Worm (Caenorhabditis elegans) whole organism, early embryonic: Measurements from ENCODE around the gene C50B6.9.

ENCODE experiments used
- B0310.2 ChIP-seq: sonication (generic microtip); optimal IDR thresholded peaks from 2 replicates; lab custom pipeline; 2016; ENCODE audit warnings: mild to moderate bottlenecking, missing genetic modification characterization, missing compliant biosample characterization
- F13C5.2 ChIP-seq: sonication (generic microtip); optimal IDR thresholded peaks from 2 replicates; lab custom pipeline; 2017; ENCODE audit warnings: mild to moderate bottlenecking, missing genetic modification characterization, inconsistent platforms, missing compliant biosample characterization
- aly-1 ChIP-seq: sonication (generic microtip); optimal IDR thresholded peaks from 2 replicates; lab custom pipeline; 2016; ENCODE audit warnings: missing genetic modification characterization, missing compliant biosample characterization
- ama-1 ChIP-seq: fragments of 150-350 bp; optimal IDR thresholded peaks from 2 replicates; lab custom pipeline; 2014
- ceh-13 ChIP-seq: fragments of 200-800 bp; sonication (Bioruptor generic); optimal IDR thresholded peaks from 2 replicates; lab custom pipeline; 2018; ENCODE audit warnings: mild to moderate bottlenecking, missing genetic modification characterization, missing compliant biosample characterization
- ceh-36 ChIP-seq: sonication (generic microtip); optimal IDR thresholded peaks from 2 replicates; lab custom pipeline; 2016; ENCODE audit warnings: missing genetic modification characterization, inconsistent platforms, missing compliant biosample characterization
- ets-7 ChIP-seq: sonication (generic microtip); optimal IDR thresholded peaks from 2 replicates; lab custom pipeline; 2016; ENCODE audit warnings: missing genotype, missing genetic modification characterization, missing compliant biosample characterization
- flt-1 ChIP-seq: fragments of 200-800 bp; sonication (Bioruptor generic); IDR thresholded peaks from 2 replicates; pipeline ENCODE4 v1.3.6; 2022; ENCODE audit warnings: missing genetic modification characterization, missing compliant biosample characterization
- hmbx-1 ChIP-seq: sonication (generic microtip); optimal IDR thresholded peaks from 2 replicates; lab custom pipeline; 2016; ENCODE audit warnings: mild to moderate bottlenecking, missing genetic modification characterization, missing compliant biosample characterization
- hmg-4 ChIP-seq: fragments of 200-800 bp; sonication (Bioruptor generic); optimal IDR thresholded peaks from 2 replicates; lab custom pipeline; 2018; ENCODE audit warnings: mild to moderate bottlenecking, missing genetic modification characterization, missing compliant biosample characterization
- hnd-1 ChIP-seq: sonication (generic microtip); optimal IDR thresholded peaks from 2 replicates; lab custom pipeline; 2016; ENCODE audit warnings: missing genetic modification characterization, missing compliant biosample characterization
- pes-1 ChIP-seq: fragments of 200-800 bp; sonication (Bioruptor generic); IDR thresholded peaks from 2 replicates; pipeline ENCODE4 v1.3.6; 2022; ENCODE audit warnings: missing genetic modification reagents, missing genetic modification characterization, missing compliant biosample characterization
- scrt-1 ChIP-seq: fragments of 200-800 bp; sonication (Bioruptor generic); IDR thresholded peaks from 2 replicates; pipeline ENCODE4 v1.3.6; 2022; ENCODE audit warnings: missing genetic modification characterization, missing compliant biosample characterization
- sea-1 ChIP-seq: fragments of 200-800 bp; sonication (Bioruptor generic); conservative IDR thresholded peaks from 2 replicates; pipeline ENCODE4 v1.3.6; 2022; ENCODE audit warnings: missing genetic modification characterization, missing compliant biosample characterization
- tbx-11 ChIP-seq: fragments of 200-800 bp; sonication (Bioruptor generic); IDR thresholded peaks from 2 replicates; pipeline ENCODE4 v1.3.6; 2022; ENCODE audit warnings: missing genetic modification characterization, missing compliant biosample characterization
- tbx-37 ChIP-seq: fragments of 200-800 bp; sonication (Bioruptor generic); conservative IDR thresholded peaks from 2 replicates; pipeline ENCODE4 v1.3.6; 2022; ENCODE audit warnings: missing genetic modification reagents, missing genetic modification characterization, missing compliant biosample characterization
- tra-4 ChIP-seq: sonication (generic microtip); optimal IDR thresholded peaks from 2 replicates; lab custom pipeline; 2017; ENCODE audit warnings: missing genetic modification characterization, missing compliant biosample characterization

Gene C50B6.9

DNA sequence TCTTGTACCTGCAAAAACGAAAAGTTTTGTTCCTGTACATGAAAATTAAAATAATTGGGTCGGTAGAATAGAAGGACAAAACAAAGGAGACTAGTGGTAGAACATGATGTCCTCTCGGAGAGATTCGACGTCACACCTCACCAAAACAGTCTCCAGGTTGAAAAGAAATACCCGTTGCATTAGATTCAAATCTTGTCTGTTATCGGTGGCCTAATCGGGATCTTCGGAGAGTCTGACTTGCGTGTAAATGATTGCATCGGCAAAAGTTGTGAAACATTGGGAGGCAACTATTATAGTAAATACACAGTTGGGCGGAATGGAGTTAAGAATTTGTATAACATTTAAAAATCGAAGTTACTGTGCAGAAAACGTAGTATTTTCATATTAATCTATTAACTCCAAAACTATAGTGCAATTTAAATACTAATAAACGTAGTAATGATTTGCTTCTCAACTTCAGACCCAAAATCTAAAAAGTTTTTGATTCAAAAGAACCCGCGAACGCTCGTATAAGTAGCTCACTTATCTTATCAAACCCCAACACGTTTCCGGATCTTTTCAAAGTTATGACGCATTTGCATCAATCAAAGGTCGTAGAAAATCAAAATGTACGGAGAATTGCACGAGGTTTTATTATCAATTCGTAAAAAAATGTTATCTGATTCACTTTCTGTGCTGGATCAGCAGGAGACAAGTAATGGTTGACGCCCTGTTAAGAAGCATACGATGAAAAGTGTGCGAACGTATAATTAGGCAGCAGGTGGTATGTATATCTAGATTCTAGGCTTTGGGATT lies 2.6 kb upstream of the C50B6.9 start, which contains the start of gene nhr-168:
TSS of gene nhr-168 (minus strand) at position 486 of the 795 bp plus-strand sequence.
- TF ChIP-seq hmbx-1 (no peak), scrt-1 (GFP tag; lab: Robert Waterston, UW) (no peak), pes-1 (GFP tag; lab: Robert Waterston, UW) (no peak), hnd-1 (tag; lab: Kevin White, UChicago) (no peak), F13C5.2 (tag; lab: Kevin White, UChicago) (no peak), ets-7 (tag; lab: Kevin White, UChicago) (no peak), tbx-11 (GFP tag; lab: Robert Waterston, UW) (no peak), sea-1 (GFP tag; lab: Robert Waterston, UW) (no peak), flt-1 (no peak), hmg-4 (GFP tag; lab: Kevin White, UChicago) (no peak), ceh-13 (GFP tag; lab: Kevin White, UChicago) (no peak), tra-4 (tag; lab: Kevin White, UChicago) (no peak), aly-1 (tag; lab: Kevin White, UChicago) (no peak), ceh-36 (tag; lab: Kevin White, UChicago) (no peak), tbx-37 (GFP tag; lab: Robert Waterston, UW) (no peak)

DNA sequence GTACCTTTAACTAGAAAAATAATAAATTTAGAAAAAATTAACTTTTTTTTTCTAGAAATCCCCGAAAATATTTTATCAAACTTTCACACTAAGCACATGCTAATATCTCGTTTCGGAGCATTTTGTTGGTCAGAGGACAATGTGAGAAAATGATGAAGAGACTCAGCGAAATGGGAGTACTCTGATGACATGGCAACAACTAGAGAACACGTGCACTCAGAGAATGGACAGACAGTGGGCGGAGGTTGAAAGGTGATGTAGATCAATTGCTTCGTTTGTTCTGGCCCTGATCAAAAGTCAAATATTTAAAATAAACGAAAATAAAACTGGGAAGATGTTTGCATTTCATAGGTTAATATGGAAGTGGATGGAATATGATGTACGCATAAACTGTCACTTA lies 1.7 kb upstream of the C50B6.9 start:
- no peak for TF ChIP-seq flt-1
- no peak for TF ChIP-seq F13C5.2 (tag; lab: Kevin White, UChicago)
- TF ChIP-seq B0310.2 (tag; lab: Kevin White, UChicago): no peak
- TF ChIP-seq hmg-4 (GFP tag; lab: Kevin White, UChicago): no peak
- TF ChIP-seq ets-7 (tag; lab: Kevin White, UChicago): no peak
- TF ChIP-seq aly-1 (tag; lab: Kevin White, UChicago): no peak
- no peak for TF ChIP-seq tbx-37 (GFP tag; lab: Robert Waterston, UW)
- no peak for TF ChIP-seq ceh-13 (GFP tag; lab: Kevin White, UChicago)
- no peak for TF ChIP-seq sea-1 (GFP tag; lab: Robert Waterston, UW)
- TF ChIP-seq tbx-11 (GFP tag; lab: Robert Waterston, UW): no peak
- no peak for TF ChIP-seq pes-1 (GFP tag; lab: Robert Waterston, UW)

DNA sequence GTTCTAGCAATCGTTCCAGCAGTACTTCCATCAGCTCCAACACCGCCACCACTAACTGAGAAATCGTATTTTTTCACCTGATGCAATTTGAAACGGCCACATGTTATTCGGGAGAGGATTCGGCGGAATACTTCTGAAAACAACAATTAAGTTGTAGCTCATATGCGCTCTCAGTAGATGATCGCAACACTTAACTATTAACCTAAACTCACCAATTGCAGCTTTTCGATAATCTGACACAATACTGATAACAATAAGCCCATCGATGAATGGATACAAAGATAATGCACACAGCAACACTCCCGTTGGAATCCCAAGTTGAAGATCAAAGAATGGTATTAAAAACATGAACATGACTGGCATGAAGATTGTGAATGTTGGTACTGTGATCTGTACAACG lies 1.9 kb downstream of the C50B6.9 start:
- TF ChIP-seq hmg-4 (GFP tag; lab: Kevin White, UChicago) (no peak), pes-1 (GFP tag; lab: Robert Waterston, UW) (no peak), ama-1 (lab: Kevin White, UChicago) (no peak), hmbx-1 (no peak), ceh-13 (GFP tag; lab: Kevin White, UChicago) (no peak), scrt-1 (GFP tag; lab: Robert Waterston, UW) (no peak), tbx-37 (GFP tag; lab: Robert Waterston, UW) (no peak), hnd-1 (tag; lab: Kevin White, UChicago) (no peak)

DNA sequence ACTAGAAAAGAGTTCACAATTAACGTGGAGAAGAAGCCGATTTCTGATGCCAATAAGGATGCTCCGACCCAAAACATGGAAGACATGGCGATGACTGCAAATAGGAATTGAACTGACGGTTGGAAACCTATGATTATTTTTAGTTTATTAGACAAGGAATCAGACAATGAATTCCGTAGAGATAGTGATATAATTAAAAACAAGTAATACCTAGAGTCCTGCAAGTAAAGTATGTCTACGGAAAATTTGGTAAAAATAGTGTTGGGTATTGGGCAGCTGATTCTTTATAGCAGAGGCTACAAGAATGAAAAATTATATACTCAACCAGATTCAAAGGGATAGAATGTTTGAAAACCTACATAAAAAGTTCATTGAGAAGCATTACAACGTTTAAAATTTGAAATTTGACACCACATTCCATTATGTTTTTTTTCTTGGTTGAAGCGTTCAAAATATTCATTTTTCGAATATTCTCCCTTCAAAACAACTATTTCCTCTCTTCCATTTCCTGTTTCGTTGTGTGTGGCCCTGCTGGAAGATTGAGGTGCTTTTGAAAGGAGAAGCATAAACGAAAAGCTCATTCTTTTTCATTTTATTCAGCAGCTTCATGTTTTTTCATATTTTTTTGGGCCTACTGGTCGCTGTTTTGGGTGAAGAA lies 3.6 kb downstream of the C50B6.9 start, which contains the start of the genes str-4 and lgc-48:
TSS of gene str-4 (minus strand) at position 101 of the 658 bp plus-strand sequence.
TSS of gene lgc-48 (plus strand) at position 608 of the 658 bp plus-strand sequence.
- TF ChIP-seq ets-7 (tag; lab: Kevin White, UChicago): no peak
- TF ChIP-seq ceh-36 (tag; lab: Kevin White, UChicago): no peak
- no peak for TF ChIP-seq flt-1
- no peak for TF ChIP-seq hmg-4 (GFP tag; lab: Kevin White, UChicago)
- no peak for TF ChIP-seq B0310.2 (tag; lab: Kevin White, UChicago)
- no peak for TF ChIP-seq tra-4 (tag; lab: Kevin White, UChicago)
- TF ChIP-seq scrt-1 (GFP tag; lab: Robert Waterston, UW): no peak
- no peak for TF ChIP-seq hmbx-1

DNA sequence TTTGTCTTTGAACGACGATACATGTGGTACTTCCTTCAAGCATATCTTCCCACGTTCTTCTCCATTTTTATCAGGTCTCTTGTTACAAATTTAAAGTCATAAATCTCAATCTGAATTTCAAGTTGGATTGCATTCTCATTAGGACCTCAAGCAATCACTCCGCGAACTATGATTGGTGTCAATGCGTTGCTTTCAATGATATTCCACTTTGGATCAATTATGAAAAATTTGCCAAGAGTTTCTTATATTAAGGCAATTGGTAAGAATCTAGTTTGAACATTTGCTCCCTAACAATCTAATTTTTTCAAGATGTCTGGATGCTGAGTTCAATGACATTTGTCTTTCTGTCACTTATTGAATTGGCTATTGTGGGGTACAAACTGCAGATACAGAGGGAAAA lies 6.1 kb downstream of the C50B6.9 start:
- TF ChIP-seq ets-7 (tag; lab: Kevin White, UChicago) (no peak), hnd-1 (tag; lab: Kevin White, UChicago) (no peak), hmbx-1 (no peak), tbx-11 (GFP tag; lab: Robert Waterston, UW) (no peak), F13C5.2 (tag; lab: Kevin White, UChicago) (no peak), hmg-4 (GFP tag; lab: Kevin White, UChicago) (no peak), pes-1 (GFP tag; lab: Robert Waterston, UW) (no peak), B0310.2 (tag; lab: Kevin White, UChicago) (no peak), ama-1 (lab: Kevin White, UChicago) (no peak), ceh-13 (GFP tag; lab: Kevin White, UChicago) (no peak), scrt-1 (GFP tag; lab: Robert Waterston, UW) (no peak), sea-1 (GFP tag; lab: Robert Waterston, UW) (no peak), flt-1 (no peak), aly-1 (tag; lab: Kevin White, UChicago) (no peak), ceh-36 (tag; lab: Kevin White, UChicago) (no peak), tbx-37 (GFP tag; lab: Robert Waterston, UW) (no peak), tra-4 (tag; lab: Kevin White, UChicago) (no peak)

DNA sequence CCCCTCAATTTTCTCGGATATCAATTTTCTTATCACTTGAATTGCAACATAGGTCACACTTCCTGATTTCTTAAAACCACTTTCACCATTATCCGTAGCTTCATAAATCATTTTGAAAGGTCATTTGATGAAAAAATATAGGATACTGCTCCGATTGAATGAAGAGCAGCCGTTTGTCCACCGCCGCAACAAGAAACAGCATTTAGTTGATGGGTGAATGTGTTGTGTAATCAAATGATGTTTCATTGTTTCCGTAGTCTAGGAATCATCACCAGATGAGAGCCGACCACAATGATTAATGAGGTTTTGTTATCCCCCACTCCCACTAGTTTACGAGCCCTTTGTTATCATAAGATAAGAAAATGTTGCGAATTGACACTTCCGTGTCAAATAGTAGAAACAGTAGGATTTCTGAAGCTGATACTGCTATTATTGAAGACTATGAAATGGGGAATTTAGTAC lies 9.7 kb downstream of the C50B6.9 start, which contains the start of gene twk-43:
TSS of gene twk-43 (plus strand) at position 412 of the 462 bp plus-strand sequence.
- TF ChIP-seq hmg-4 (GFP tag; lab: Kevin White, UChicago) (no peak), hnd-1 (tag; lab: Kevin White, UChicago) (no peak), pes-1 (GFP tag; lab: Robert Waterston, UW) (no peak), ets-7 (tag; lab: Kevin White, UChicago) (no peak), sea-1 (GFP tag; lab: Robert Waterston, UW) (no peak), ama-1 (lab: Kevin White, UChicago) (no peak), tbx-37 (GFP tag; lab: Robert Waterston, UW) (no peak), B0310.2 (tag; lab: Kevin White, UChicago) (no peak), flt-1 (no peak), tbx-11 (GFP tag; lab: Robert Waterston, UW) (no peak), aly-1 (tag; lab: Kevin White, UChicago) (no peak), hmbx-1 (no peak), ceh-13 (GFP tag; lab: Kevin White, UChicago) (no peak), ceh-36 (tag; lab: Kevin White, UChicago) (no peak), scrt-1 (GFP tag; lab: Robert Waterston, UW) (no peak), tra-4 (tag; lab: Kevin White, UChicago) (no peak), F13C5.2 (tag; lab: Kevin White, UChicago) (no peak)
